Fruit fly (Drosophila melanogaster): Measurements from ENCODE around the gene Srp14.
A peak's percentile ranks its signal among the peaks of the same experiment; 100 is the strongest.

DNA sequence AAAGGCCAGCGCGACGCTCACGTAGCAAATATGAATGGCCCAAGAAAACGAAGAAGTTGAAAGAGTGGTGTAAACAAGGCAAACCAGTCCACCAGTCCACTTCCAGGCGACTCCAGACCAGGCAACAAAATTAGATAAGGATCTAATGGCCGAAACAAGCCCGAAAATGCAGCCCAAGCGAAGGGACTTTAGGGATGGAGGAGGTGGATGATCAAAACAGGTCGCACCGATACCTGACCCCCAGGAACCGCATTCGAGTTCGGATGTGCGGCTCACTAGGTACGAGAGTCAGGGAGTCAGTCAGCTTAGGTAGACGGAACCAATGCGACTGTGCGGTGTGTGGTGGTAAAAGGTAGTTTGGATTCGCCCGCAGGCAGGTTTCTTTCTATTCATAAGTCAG lies 36.7 kb upstream of the Srp14 start:
- TF ChIP-seq CrebA (GFP tag; optimal IDR thresholded peaks at IDR 0.05; ENCODE audit: borderline replicate concordance), result no peak
- TF ChIP-seq dsf (GFP tag; optimal IDR thresholded peaks at IDR 0.05; ENCODE audit: borderline replicate concordance), result no peak
- TF ChIP-seq Hnf4 (GFP tag; optimal IDR thresholded peaks at IDR 0.05), result no peak
- no peak for TF ChIP-seq jim (GFP tag; optimal IDR thresholded peaks at IDR 0.05)
- peak; percentile 37 for TF ChIP-seq psq (GFP tag; optimal IDR thresholded peaks at IDR 0.05)
- no peak for TF ChIP-seq dmrt93B (GFP tag; optimal IDR thresholded peaks at IDR 0.05)
- TF ChIP-seq OdsH (GFP tag; optimal IDR thresholded peaks at IDR 0.05), result no peak

All from whole organism, wandering third instar larva.